Fruit fly (Drosophila melanogaster): ENCODE measurements around the gene CG1737.

The CG1737 gene

DNA sequence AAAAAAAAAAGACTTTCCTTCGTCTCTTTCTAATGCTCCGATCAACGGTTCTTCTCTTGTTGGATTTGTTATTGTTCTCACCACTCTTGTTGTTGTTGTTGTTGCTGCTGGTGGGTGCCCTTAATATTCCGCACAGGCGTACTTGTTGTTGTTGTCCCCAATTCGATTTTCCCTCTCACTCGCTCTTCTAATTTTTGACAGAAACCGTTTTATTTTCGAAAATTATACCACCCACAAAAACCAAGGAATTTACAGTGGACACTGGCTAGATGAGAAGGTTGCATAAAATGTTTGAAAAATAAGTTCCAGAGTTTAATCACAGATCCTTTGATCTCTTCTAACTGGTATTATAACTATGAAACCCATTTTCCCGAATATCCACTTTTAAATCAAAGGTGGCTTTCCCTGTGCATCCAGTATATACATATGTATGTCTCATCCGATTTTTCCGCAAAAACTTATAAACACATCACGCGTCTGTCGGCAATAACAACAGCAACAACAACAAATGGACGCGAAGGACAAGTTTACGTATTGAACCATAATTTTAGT lies 41.0 kb downstream of the CG1737 start (continued):
- no peak for TF ChIP-seq CG6791 (GFP tag; IDR thresholded peaks at IDR 0.05; ENCODE audit: partially characterized antibody)
- peak; percentile 73; the same call in 1 of the 2 replicates for TF ChIP-seq lmd (GFP tag; IDR thresholded peaks at IDR 0.05)
- TF ChIP-seq cad (GFP tag; optimal IDR thresholded peaks at IDR 0.05): no peak
- no peak for TF ChIP-seq CG17385 (GFP tag; optimal IDR thresholded peaks at IDR 0.05)
- TF ChIP-seq CG14667 (GFP tag; IDR thresholded peaks at IDR 0.05): peak; percentile 29; the same call in 1 of the 2 replicates
- no peak for TF ChIP-seq CG8281 (tag; optimal IDR thresholded peaks at IDR 0.05)
- no peak for TF ChIP-seq CG16863 (GFP tag; optimal IDR thresholded peaks at IDR 0.05)
- TF ChIP-seq D19A (tag; optimal IDR thresholded peaks at IDR 0.05): no peak
- no peak for TF ChIP-seq tin (GFP tag; optimal IDR thresholded peaks at IDR 0.05)
- TF ChIP-seq CG18619 (GFP tag; optimal IDR thresholded peaks at IDR 0.05): no peak
- TF ChIP-seq CG11093 (GFP tag; IDR thresholded peaks at IDR 0.05): 0 out of 3 replicates have a peak, but pooled peaks have one; percentile 36
- peak; percentile 42 for TF ChIP-seq ttk (GFP tag; IDR thresholded peaks at IDR 0.05)
- TF ChIP-seq da (GFP tag; optimal IDR thresholded peaks at IDR 0.05): no peak
- TF ChIP-seq sima (GFP tag; optimal IDR thresholded peaks at IDR 0.05): no peak
- TF ChIP-seq so (GFP tag; IDR thresholded peaks at IDR 0.05): no peak; the same call in 2 of the 3 replicates
- TF ChIP-seq CG42726 (GFP tag; IDR thresholded peaks at IDR 0.05; ENCODE audit: partially characterized antibody): no peak
- TF ChIP-seq trem (tag; optimal IDR thresholded peaks at IDR 0.05): no peak
- no peak for TF ChIP-seq tap (tag; optimal IDR thresholded peaks at IDR 0.05)
- TF ChIP-seq Hr78 (GFP tag; optimal IDR thresholded peaks at IDR 0.05): no peak
- TF ChIP-seq toy (GFP tag; IDR thresholded peaks at IDR 0.05): no peak
- TF ChIP-seq Doc2 (GFP tag; IDR thresholded peaks at IDR 0.05): no peak
- TF ChIP-seq CG4282 (GFP tag; optimal IDR thresholded peaks at IDR 0.05): no peak
- TF ChIP-seq CG4820 (GFP tag; optimal IDR thresholded peaks at IDR 0.05): no peak
- no peak for TF ChIP-seq CG3995 (GFP tag; optimal IDR thresholded peaks at IDR 0.05)
- TF ChIP-seq kah (GFP tag; optimal IDR thresholded peaks at IDR 0.05): no peak
- TF ChIP-seq HmgD (GFP tag; optimal IDR thresholded peaks at IDR 0.05): no peak
- no peak for TF ChIP-seq CG8478 (optimal IDR thresholded peaks at IDR 0.05)
- no peak for TF ChIP-seq psq (GFP tag; optimal IDR thresholded peaks at IDR 0.05)
- peak; percentile 78 for TF ChIP-seq Ptx1 (GFP tag; IDR thresholded peaks at IDR 0.05)
- no peak for TF ChIP-seq CG10565 (GFP tag; optimal IDR thresholded peaks at IDR 0.05)
- TF ChIP-seq NfI (GFP tag; optimal IDR thresholded peaks at IDR 0.05): peak; percentile 31
- TF ChIP-seq Mes4 (GFP tag; optimal IDR thresholded peaks at IDR 0.05): no peak
- TF ChIP-seq CG34376 (GFP tag; optimal IDR thresholded peaks at IDR 0.05): no peak
- TF ChIP-seq nerfin-2 (GFP tag; IDR thresholded peaks at IDR 0.05; ENCODE audit: partially characterized antibody): no peak
- TF ChIP-seq CG34422 (GFP tag; IDR thresholded peaks at IDR 0.05): peak; percentile 25; the same call in 1 of the 3 replicates
- TF ChIP-seq Chrac-16 (GFP tag; optimal IDR thresholded peaks at IDR 0.05): no peak
- TF ChIP-seq tup (GFP tag; optimal IDR thresholded peaks at IDR 0.05): no peak
- TF ChIP-seq aop (GFP tag; IDR thresholded peaks at IDR 0.05): no peak
- TF ChIP-seq run (tag; optimal IDR thresholded peaks at IDR 0.05): no peak
- no peak for TF ChIP-seq CG7963 (GFP tag; IDR thresholded peaks at IDR 0.05; ENCODE audit: partially characterized antibody)
- TF ChIP-seq unpg (GFP tag; optimal IDR thresholded peaks at IDR 0.05): peak; percentile 57
- no peak for TF ChIP-seq vnd (GFP tag; IDR thresholded peaks at IDR 0.05; ENCODE audit: partially characterized antibody)
- no peak for TF ChIP-seq ab (GFP tag; optimal IDR thresholded peaks at IDR 0.05)
- TF ChIP-seq CG15601 (tag; optimal IDR thresholded peaks at IDR 0.05): no peak
- TF ChIP-seq org-1 (GFP tag; optimal IDR thresholded peaks at IDR 0.05): no peak
- TF ChIP-seq ranshi (GFP tag; IDR thresholded peaks at IDR 0.05): peak; percentile 74
- no peak; the same call in 2 of the 3 replicates for TF ChIP-seq gce (GFP tag; IDR thresholded peaks at IDR 0.05)
- no peak for TF ChIP-seq CG10147 (GFP tag; optimal IDR thresholded peaks at IDR 0.05)
- TF ChIP-seq Max (GFP tag; optimal IDR thresholded peaks at IDR 0.05): no peak
- TF ChIP-seq Sox102F (GFP tag; optimal IDR thresholded peaks at IDR 0.05): peak; percentile 36
- TF ChIP-seq CG10274 (GFP tag; optimal IDR thresholded peaks at IDR 0.05): no peak
